Fruit fly (Drosophila melanogaster) whole organism, prepupa: ENCODE data around the gene Ubi-p63E.

ENCODE experiments used
- Blimp-1 ChIP-seq: fragments of 200-800 bp; sonication (Bioruptor generic); optimal IDR thresholded peaks from 3 replicates; lab custom pipeline; 2017; ENCODE audit warnings: missing biosample characterization, missing genetic modification characterization, mild to moderate bottlenecking, moderate library complexity, missing genetic modification reagents
- CG10631 ChIP-seq: fragments of 200-800 bp; sonication (Bioruptor generic); optimal IDR thresholded peaks from 2 replicates; lab custom pipeline; 2016; ENCODE audit warnings: missing biosample characterization, missing genetic modification characterization
- CG10669 ChIP-seq: fragments of 200-800 bp; sonication (Bioruptor generic); optimal IDR thresholded peaks from 3 replicates; lab custom pipeline; 2018; ENCODE audit warnings: missing biosample characterization, mild to moderate bottlenecking, missing genetic modification characterization, moderate library complexity
- CG11294 ChIP-seq: fragments of 200-800 bp; sonication (Bioruptor generic); IDR thresholded peaks from 2 replicates; pipeline ENCODE4 v1.3.6; 2022; ENCODE audit warnings: missing biosample characterization, missing genetic modification characterization
- CG11902 ChIP-seq: fragments of 200-800 bp; sonication (Bioruptor generic); optimal IDR thresholded peaks from 3 replicates; lab custom pipeline; 2016; ENCODE audit warnings: missing biosample characterization, missing genetic modification characterization
- CG15336 ChIP-seq: fragments of 200-800 bp; sonication (Bioruptor generic); IDR thresholded peaks from 2 replicates; pipeline ENCODE4 v1.3.6; 2022; ENCODE audit warnings: missing biosample characterization, missing genetic modification characterization
- CG1621 ChIP-seq: fragments of 200-800 bp; sonication (Bioruptor generic); optimal IDR thresholded peaks from 3 replicates; lab custom pipeline; 2018; ENCODE audit warnings: missing biosample characterization, mild to moderate bottlenecking, missing genetic modification characterization
- CG16779 ChIP-seq: fragments of 200-800 bp; sonication (Bioruptor generic); optimal IDR thresholded peaks from 3 replicates; lab custom pipeline; 2017; ENCODE audit warnings: missing biosample characterization, mild to moderate bottlenecking, missing genetic modification characterization
- CG3032 ChIP-seq: fragments of 200-800 bp; optimal IDR thresholded peaks from 2 replicates; lab custom pipeline; 2019; ENCODE audit warnings: missing biosample characterization, mild to moderate bottlenecking, missing genetic modification characterization, moderate library complexity
- CG31627 ChIP-seq: fragments of 200-800 bp; sonication (Bioruptor generic); optimal IDR thresholded peaks from 3 replicates; lab custom pipeline; 2016; ENCODE audit warnings: missing biosample characterization, missing genetic modification characterization
- CG32006 ChIP-seq: fragments of 200-800 bp; sonication (Bioruptor generic); optimal IDR thresholded peaks from 3 replicates; lab custom pipeline; 2017; ENCODE audit warnings: missing biosample characterization, mild to moderate bottlenecking, missing genetic modification characterization
- CG34406 ChIP-seq: fragments of 200-800 bp; sonication (Bioruptor generic); optimal IDR thresholded peaks from 3 replicates; lab custom pipeline; 2016; ENCODE audit warnings: missing biosample characterization, missing genetic modification characterization
- CG4318 ChIP-seq: fragments of 200-800 bp; sonication (Bioruptor generic); optimal IDR thresholded peaks from 3 replicates; lab custom pipeline; 2017; ENCODE audit warnings: missing biosample characterization, mild to moderate bottlenecking, missing genetic modification characterization
- CG6276 ChIP-seq: fragments of 200-800 bp; sonication (Bioruptor generic); optimal IDR thresholded peaks from 2 replicates; lab custom pipeline; 2017; ENCODE audit warnings: missing biosample characterization, mild to moderate bottlenecking, missing genetic modification characterization
- CG6792 ChIP-seq: fragments of 200-800 bp; sonication (Bioruptor generic); optimal IDR thresholded peaks from 3 replicates; lab custom pipeline; 2016; ENCODE audit warnings: missing biosample characterization, missing genetic modification characterization
- CG6808 ChIP-seq: fragments of 200-800 bp; sonication (Bioruptor generic); optimal IDR thresholded peaks from 3 replicates; lab custom pipeline; 2017; ENCODE audit warnings: missing biosample characterization, missing genetic modification characterization, mild to moderate bottlenecking, moderate library complexity, missing genetic modification reagents
- CG6854 ChIP-seq: fragments of 200-800 bp; sonication (Bioruptor generic); optimal IDR thresholded peaks from 2 replicates; lab custom pipeline; 2017; ENCODE audit warnings: missing biosample characterization, mild to moderate bottlenecking, missing genetic modification characterization
- CG7368 ChIP-seq: fragments of 200-800 bp; sonication (Bioruptor generic); optimal IDR thresholded peaks from 3 replicates; lab custom pipeline; 2016; ENCODE audit warnings: missing biosample characterization, missing genetic modification characterization
- CG8319 ChIP-seq: fragments of 200-800 bp; sonication (Bioruptor generic); optimal IDR thresholded peaks from 3 replicates; lab custom pipeline; 2016; ENCODE audit warnings: missing biosample characterization, missing genetic modification characterization
- CG8632 ChIP-seq: fragments of 200-800 bp; sonication (Bioruptor generic); optimal IDR thresholded peaks from 3 replicates; lab custom pipeline; 2016; ENCODE audit warnings: missing biosample characterization, missing genetic modification characterization
- CG9139 ChIP-seq: fragments of 200-800 bp; sonication (Bioruptor generic); optimal IDR thresholded peaks from 3 replicates; lab custom pipeline; 2017; ENCODE audit warnings: missing biosample characterization, mild to moderate bottlenecking, missing genetic modification characterization
- Eip78C ChIP-seq: fragments of 200-800 bp; sonication (Bioruptor generic); peaks from one replicate; lab custom pipeline; 2016; ENCODE audit warnings: missing biosample characterization, missing genetic modification characterization
- Ets21C ChIP-seq: fragments of 200-800 bp; sonication (Bioruptor generic); optimal IDR thresholded peaks from 3 replicates; lab custom pipeline; 2016; ENCODE audit warnings: missing biosample characterization, missing genetic modification characterization
- Gug ChIP-seq: fragments of 200-800 bp; sonication (Bioruptor generic); IDR thresholded peaks from 2 replicates; pipeline ENCODE4 v1.3.6; 2022; ENCODE audit warnings: missing biosample characterization, missing genetic modification characterization
- Hr38 ChIP-seq: sonication (Bioruptor generic); optimal IDR thresholded peaks from 2 replicates; lab custom pipeline; 2016; ENCODE audit warnings: missing biosample characterization, missing genetic modification characterization
- Hr39 ChIP-seq: fragments of 200-800 bp; sonication (Bioruptor generic); optimal IDR thresholded peaks from 2 replicates; lab custom pipeline; 2016; ENCODE audit warnings: missing biosample characterization, missing genetic modification characterization
- Hr4 ChIP-seq: fragments of 200-800 bp; sonication (Bioruptor generic); optimal IDR thresholded peaks from 3 replicates; lab custom pipeline; 2016; ENCODE audit warnings: missing biosample characterization, missing genetic modification characterization
- Lpt ChIP-seq: fragments of 200-800 bp; sonication (Bioruptor generic); optimal IDR thresholded peaks from 3 replicates; lab custom pipeline; 2016; ENCODE audit warnings: missing biosample characterization, missing genetic modification characterization
- Met ChIP-seq: fragments of 200-800 bp; sonication (Bioruptor generic); optimal IDR thresholded peaks from 3 replicates; lab custom pipeline; 2016; ENCODE audit warnings: missing biosample characterization, missing genetic modification characterization
- OdsH ChIP-seq: fragments of 200-800 bp; sonication (Bioruptor generic); optimal IDR thresholded peaks from 3 replicates; lab custom pipeline; 2016; ENCODE audit warnings: missing biosample characterization, missing genetic modification characterization
- Smox ChIP-seq: fragments of 200-800 bp; sonication (Bioruptor generic); optimal IDR thresholded peaks from 3 replicates; lab custom pipeline; 2016; ENCODE audit warnings: missing biosample characterization, missing genetic modification characterization
- Sox14 ChIP-seq: fragments of 200-800 bp; sonication (Bioruptor generic); optimal IDR thresholded peaks from 3 replicates; lab custom pipeline; 2016; ENCODE audit warnings: missing biosample characterization, missing genetic modification characterization
- Sox15 ChIP-seq: fragments of 200-800 bp; sonication (Bioruptor generic); optimal IDR thresholded peaks from 3 replicates; lab custom pipeline; 2016; ENCODE audit warnings: missing biosample characterization, missing genetic modification characterization
- achi ChIP-seq: fragments of 200-800 bp; sonication (Bioruptor generic); optimal IDR thresholded peaks from 3 replicates; lab custom pipeline; 2016; ENCODE audit warnings: missing biosample characterization, missing genetic modification characterization
- cyc ChIP-seq: fragments of 200-800 bp; sonication (Bioruptor generic); optimal IDR thresholded peaks from 3 replicates; lab custom pipeline; 2016; ENCODE audit warnings: missing biosample characterization, missing genetic modification characterization
- dac ChIP-seq: fragments of 200-800 bp; sonication (Bioruptor generic); optimal IDR thresholded peaks from 2 replicates; lab custom pipeline; 2017; ENCODE audit warnings: missing biosample characterization, mild to moderate bottlenecking, missing genetic modification characterization
- dsx ChIP-seq: fragments of 200-800 bp; optimal IDR thresholded peaks from 3 replicates; lab custom pipeline; 2019; ENCODE audit warnings: missing biosample characterization, mild to moderate bottlenecking, missing genetic modification characterization, moderate library complexity; ENCODE audit not compliant: poor library complexity, severe bottlenecking
- eg ChIP-seq: fragments of 200-800 bp; sonication (Bioruptor generic); IDR thresholded peaks from 3 replicates; pipeline ENCODE4 v1.3.6; 2022; ENCODE audit warnings: missing biosample characterization, missing genetic modification characterization
- esn ChIP-seq: fragments of 200-800 bp; sonication (Bioruptor generic); optimal IDR thresholded peaks from 2 replicates; lab custom pipeline; 2016; ENCODE audit warnings: missing biosample characterization, mild to moderate bottlenecking, missing genetic modification characterization, moderate library complexity
- fd85E ChIP-seq: fragments of 200-800 bp; sonication (Bioruptor generic); optimal IDR thresholded peaks from 3 replicates; lab custom pipeline; 2016; ENCODE audit warnings: missing biosample characterization, missing genetic modification characterization
- lz ChIP-seq: fragments of 200-800 bp; sonication (Bioruptor generic); optimal IDR thresholded peaks from 3 replicates; lab custom pipeline; 2016; ENCODE audit warnings: missing biosample characterization, missing genetic modification characterization
- net ChIP-seq: fragments of 200-800 bp; sonication (Bioruptor generic); optimal IDR thresholded peaks from 3 replicates; lab custom pipeline; 2016; ENCODE audit warnings: missing biosample characterization, missing genetic modification characterization
- pdm3 ChIP-seq: fragments of 200-800 bp; sonication (Bioruptor generic); optimal IDR thresholded peaks from 3 replicates; lab custom pipeline; 2016; ENCODE audit warnings: missing biosample characterization, missing genetic modification characterization
- spab ChIP-seq: fragments of 200-800 bp; sonication (Bioruptor generic); optimal IDR thresholded peaks from 2 replicates; lab custom pipeline; 2017; ENCODE audit warnings: missing biosample characterization, mild to moderate bottlenecking, missing genetic modification characterization, missing genetic modification reagents
- ss ChIP-seq, 2 experiments: fragments of 200-800 bp; sonication (Bioruptor generic); optimal IDR thresholded peaks; 2 replicates in 1 of 2; 3 replicates in 1 of 2; lab custom pipeline; 2017 to 2018; ENCODE audit warnings: mild to moderate bottlenecking in 2 of 2, missing biosample characterization in 2 of 2, missing genetic modification characterization in 2 of 2, moderate library complexity in 1 of 2
- svp ChIP-seq: fragments of 200-800 bp; sonication (Bioruptor generic); peaks from one replicate; lab custom pipeline; 2016; ENCODE audit warnings: missing biosample characterization, missing genetic modification characterization
- topi ChIP-seq: fragments of 200-800 bp; sonication (Bioruptor generic); optimal IDR thresholded peaks from 3 replicates; lab custom pipeline; 2016; ENCODE audit warnings: missing biosample characterization, missing genetic modification characterization

Gene Ubi-p63E

DNA sequence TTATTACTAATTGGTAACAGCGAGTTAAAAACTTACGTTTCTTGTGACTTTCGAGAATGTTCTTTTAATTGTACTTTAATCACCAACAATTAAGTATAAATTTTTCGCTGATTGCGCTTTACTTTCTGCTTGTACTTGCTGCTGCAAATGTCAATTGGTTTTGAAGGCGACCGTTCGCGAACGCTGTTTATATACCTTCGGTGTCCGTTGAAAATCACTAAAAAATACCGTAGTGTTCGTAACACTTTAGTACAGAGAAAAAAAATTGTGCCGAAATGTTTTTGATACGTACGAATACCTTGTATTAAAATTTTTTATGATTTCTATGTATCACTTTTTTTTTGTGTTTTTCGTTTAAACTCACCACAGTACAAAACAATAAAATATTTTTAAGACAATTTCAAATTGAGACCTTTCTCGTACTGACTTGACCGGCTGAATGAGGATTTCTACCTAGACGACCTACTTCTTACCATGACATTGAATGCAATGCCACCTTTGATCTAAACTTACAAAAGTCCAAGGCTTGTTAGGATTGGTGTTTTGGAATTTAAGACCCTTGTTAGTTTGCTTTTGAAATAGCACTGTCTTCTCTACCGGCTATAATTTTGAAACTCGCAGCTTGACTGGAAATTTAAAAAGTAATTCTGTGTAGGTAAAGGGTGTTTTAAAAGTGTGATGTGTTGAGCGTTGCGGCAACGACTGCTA lies at the start of gene Ubi-p63E (continued):
- TF ChIP-seq topi (GFP tag; lab: Kevin White, UChicago), result peak; percentile 57
- TF ChIP-seq dac (GFP tag; lab: Kevin White, UChicago), result peak; percentile 20
- TF ChIP-seq CG4318 (GFP tag; lab: Kevin White, UChicago), result peak; percentile 56
- peak; percentile 75 for TF ChIP-seq pdm3 (GFP tag; lab: Kevin White, UChicago)
- peak; percentile 57 for TF ChIP-seq achi (GFP tag; lab: Kevin White, UChicago)
- TF ChIP-seq Hr38, result no peak
- TF ChIP-seq CG10669 (GFP tag; lab: Kevin White, UChicago), result peak; percentile 49
- peak; percentile 30 for TF ChIP-seq CG8319 (GFP tag; lab: Kevin White, UChicago)
- no peak for TF ChIP-seq Sox14 (GFP tag; lab: Kevin White, UChicago)

DNA sequence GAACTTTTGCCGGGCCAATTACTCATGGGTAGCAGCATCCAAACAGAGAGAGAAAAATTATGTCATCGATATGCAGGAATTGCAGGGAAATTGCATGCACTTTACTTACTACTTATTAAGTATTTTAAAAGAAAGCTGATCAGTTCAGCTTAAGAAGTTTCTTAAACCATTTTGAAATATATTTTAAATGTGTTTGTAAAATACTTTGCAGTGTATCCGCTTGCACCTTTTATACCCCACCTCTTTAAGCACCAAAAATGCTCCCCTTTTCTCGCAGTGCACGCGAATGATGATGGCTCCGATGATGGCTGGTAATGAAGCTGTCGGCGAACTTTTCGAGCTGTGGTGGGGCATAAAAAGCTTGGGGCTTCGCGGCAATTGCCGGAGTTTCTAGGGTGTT lies 49.5 kb upstream of the Ubi-p63E start, which contains the start of gene CG14984:
TSS of gene CG14984 (minus strand) at position 83 of the 400 bp plus-strand sequence.
- TF ChIP-seq OdsH (GFP tag; lab: Kevin White, UChicago) (peak; percentile 81), spab (GFP tag; lab: Kevin White, UChicago) (peak; percentile 85), Sox14 (GFP tag; lab: Kevin White, UChicago) (peak; percentile 82), CG10631 (GFP tag; lab: Kevin White, UChicago) (peak; percentile 71), Hr38 (no peak), CG4318 (GFP tag; lab: Kevin White, UChicago) (peak; percentile 37), CG9139 (peak; percentile 81), CG31627 (GFP tag; lab: Kevin White, UChicago) (peak; percentile 82), esn (GFP tag; lab: Kevin White, UChicago) (peak; percentile 78), fd85E (GFP tag; lab: Kevin White, UChicago) (peak; percentile 16), Hr4 (GFP tag; lab: Kevin White, UChicago) (peak; percentile 59), CG11294 (GFP tag; lab: Robert Waterston, UW) (peak; percentile 55; the same call in 1 of the 2 replicates), dsx (peak; percentile 60), lz (GFP tag; lab: Kevin White, UChicago) (peak; percentile 76), dac (GFP tag; lab: Kevin White, UChicago) (no peak), CG15336 (GFP tag; lab: Robert Waterston, UW) (peak; percentile 75), CG10669 (GFP tag; lab: Kevin White, UChicago) (peak; percentile 90), CG8632 (peak; percentile 78), CG11902 (GFP tag; lab: Kevin White, UChicago) (peak; percentile 86), topi (GFP tag; lab: Kevin White, UChicago) (peak; percentile 88), CG6854 (GFP tag; lab: Kevin White, UChicago) (no peak), Gug (GFP tag; lab: Robert Waterston, UW) (peak; percentile 72), Met (peak; percentile 79), net (peak; percentile 70), CG7368 (GFP tag; lab: Kevin White, UChicago) (peak; percentile 84), Ets21C (GFP tag; lab: Kevin White, UChicago) (peak; percentile 67), CG16779 (tag; lab: Kevin White, UChicago) (no peak), achi (GFP tag; lab: Kevin White, UChicago) (peak; percentile 79), CG34406 (peak; percentile 77), CG1621 (peak; percentile 42), CG32006 (peak; percentile 71), CG6276 (GFP tag; lab: Kevin White, UChicago) (peak; percentile 61), Hr39 (GFP tag; lab: Kevin White, UChicago) (peak; percentile 75), pdm3 (GFP tag; lab: Kevin White, UChicago) (peak; percentile 77), eg (GFP tag; lab: Robert Waterston, UW) (peak; percentile 81), Sox15 (peak; percentile 65), Eip78C (GFP tag; lab: Kevin White, UChicago) (peak; percentile 96), CG6792 (peak; percentile 80), Blimp-1 (GFP tag; lab: Kevin White, UChicago) (peak; percentile 53), Smox (peak; percentile 73), CG3032 (tag; lab: Kevin White, UChicago) (peak; percentile 89), ss (GFP tag; optimal IDR thresholded peaks at IDR 0.05; lab: Kevin White, UChicago) (peak; percentile 66 to 74), cyc (GFP tag; lab: Kevin White, UChicago) (peak; percentile 88), Lpt (GFP tag; lab: Kevin White, UChicago) (no peak), svp (GFP tag; lab: Kevin White, UChicago) (peak; percentile 91), CG6808 (peak; percentile 89)
